Worm (Caenorhabditis elegans) whole organism, L3 larva: ENCODE data around the gene lron-4.

Source experiments
- R02D3.7 ChIP-seq: fragments of 150-350 bp; optimal IDR thresholded peaks from 2 replicates; lab custom pipeline; 2014; ENCODE audit warnings: missing biosample characterization, missing genetic modification characterization
- ZK546.5 ChIP-seq: sonication (generic microtip); optimal IDR thresholded peaks from 2 replicates; lab custom pipeline; 2017; ENCODE audit warnings: missing biosample characterization, missing genetic modification characterization
- aly-2 ChIP-seq: fragments of 150-350 bp; optimal IDR thresholded peaks from 2 replicates; lab custom pipeline; 2014; ENCODE audit warnings: missing biosample characterization, missing genetic modification characterization
- ama-1 ChIP-seq: fragments of 150-350 bp; optimal IDR thresholded peaks from 2 replicates; lab custom pipeline; 2018
- ceh-16 ChIP-seq: sonication (generic microtip); optimal IDR thresholded peaks from 2 replicates; lab custom pipeline; 2017; ENCODE audit warnings: missing biosample characterization, missing genetic modification characterization
- ceh-28 ChIP-seq: fragments of 150-350 bp; optimal IDR thresholded peaks from 2 replicates; lab custom pipeline; 2014; ENCODE audit warnings: missing biosample characterization, missing genetic modification reagents, missing genetic modification characterization
- ceh-82 ChIP-seq: fragments of 150-350 bp; optimal IDR thresholded peaks from 2 replicates; lab custom pipeline; 2014; ENCODE audit warnings: missing biosample characterization, missing genetic modification characterization
- ceh-9 ChIP-seq: sonication (generic microtip); optimal IDR thresholded peaks from 2 replicates; lab custom pipeline; 2018; ENCODE audit warnings: missing biosample characterization, missing genetic modification characterization
- egl-27 ChIP-seq: sonication (generic microtip); optimal IDR thresholded peaks from 4 replicates; lab custom pipeline; 2017; ENCODE audit warnings: missing biosample characterization, missing genetic modification reagents, missing genetic modification characterization
- egl-5 ChIP-seq: fragments of 150-350 bp; optimal IDR thresholded peaks from 2 replicates; lab custom pipeline; 2017; ENCODE audit warnings: missing biosample characterization, missing genetic modification reagents, missing genetic modification characterization, inconsistent platforms
- elt-1 ChIP-seq: fragments of 150-350 bp; optimal IDR thresholded peaks from 2 replicates; lab custom pipeline; 2014; ENCODE audit warnings: missing biosample characterization, missing genetic modification characterization
- elt-2 ChIP-seq: sonication (generic microtip); optimal IDR thresholded peaks from 2 replicates; lab custom pipeline; 2016; ENCODE audit warnings: missing genetic modification reagents, mild to moderate bottlenecking, missing genetic modification characterization, missing compliant biosample characterization
- elt-3 ChIP-seq, 3 experiments: fragments of 150-350 bp in 1 of 3; sonication (generic microtip) in 2 of 3; optimal IDR thresholded peaks; 2 replicates in 2 of 3; 4 replicates in 1 of 3; lab custom pipeline; 2014 to 2017; ENCODE audit warnings: missing biosample characterization in 3 of 3, missing genetic modification characterization in 3 of 3
- eor-1 ChIP-seq, 2 experiments: fragments of 150-350 bp; optimal IDR thresholded peaks; 2 replicates each; lab custom pipeline; 2014 to 2018; ENCODE audit warnings: missing biosample characterization in 2 of 2, missing genetic modification characterization in 2 of 2
- fkh-10 ChIP-seq: sonication (generic microtip); optimal IDR thresholded peaks from 2 replicates; lab custom pipeline; 2017; ENCODE audit warnings: missing biosample characterization, missing genetic modification reagents, missing genetic modification characterization
- fos-1 ChIP-seq: fragments of 150-350 bp; optimal IDR thresholded peaks from 2 replicates; lab custom pipeline; 2014; ENCODE audit warnings: missing biosample characterization, missing genetic modification characterization
- hmg-11 ChIP-seq: sonication (generic microtip); optimal IDR thresholded peaks from 2 replicates; lab custom pipeline; 2016; ENCODE audit warnings: missing genetic modification characterization, missing compliant biosample characterization
- jun-1 ChIP-seq: fragments of 150-350 bp; optimal IDR thresholded peaks from 2 replicates; lab custom pipeline; 2014; ENCODE audit warnings: missing biosample characterization, missing genetic modification reagents, missing genetic modification characterization
- lin-15B ChIP-seq: fragments of 150-350 bp; optimal IDR thresholded peaks from 2 replicates; lab custom pipeline; 2014; ENCODE audit warnings: missing biosample characterization, missing genetic modification characterization
- lin-39 ChIP-seq: fragments of 150-350 bp; optimal IDR thresholded peaks from 2 replicates; lab custom pipeline; 2018; ENCODE audit warnings: missing biosample characterization, missing genetic modification reagents, missing genetic modification characterization
- lsy-12 ChIP-seq: sonication (generic microtip); optimal IDR thresholded peaks from 2 replicates; lab custom pipeline; 2016; ENCODE audit warnings: mild to moderate bottlenecking, missing genetic modification characterization, missing compliant biosample characterization
- mdl-1 ChIP-seq: fragments of 150-350 bp; optimal IDR thresholded peaks from 2 replicates; lab custom pipeline; 2014; ENCODE audit warnings: missing biosample characterization, missing genetic modification characterization
- mml-1 ChIP-seq: fragments of 150-350 bp; sonication (generic microtip); optimal IDR thresholded peaks from 3 replicates; lab custom pipeline; 2014; ENCODE audit warnings: missing biosample characterization, missing genetic modification characterization
- nfya-1 ChIP-seq: sonication (generic microtip); optimal IDR thresholded peaks from 2 replicates; lab custom pipeline; 2017; ENCODE audit warnings: missing genetic modification characterization, mild to moderate bottlenecking, missing compliant biosample characterization, antibody characterized with exemption, moderate library complexity; ENCODE audit not compliant: insufficient read depth
- nhr-11 ChIP-seq: fragments of 150-350 bp; optimal IDR thresholded peaks from 2 replicates; lab custom pipeline; 2014; ENCODE audit warnings: missing biosample characterization, missing genetic modification characterization
- nhr-12 ChIP-seq: fragments of 150-350 bp; optimal IDR thresholded peaks from 2 replicates; lab custom pipeline; 2014; ENCODE audit warnings: missing biosample characterization, missing genetic modification characterization
- nhr-25 ChIP-seq: sonication (generic microtip); optimal IDR thresholded peaks from 2 replicates; lab custom pipeline; 2017; ENCODE audit warnings: missing biosample characterization, missing genetic modification characterization
- nhr-28 ChIP-seq: fragments of 150-350 bp; optimal IDR thresholded peaks from 2 replicates; lab custom pipeline; 2014; ENCODE audit warnings: missing biosample characterization, missing genetic modification characterization
- nhr-43 ChIP-seq: sonication (generic microtip); optimal IDR thresholded peaks from 2 replicates; lab custom pipeline; 2016; ENCODE audit warnings: mild to moderate bottlenecking, missing genetic modification characterization, missing compliant biosample characterization; ENCODE audit not compliant: poor library complexity, severe bottlenecking
- nhr-67 ChIP-seq: fragments of 150-350 bp; optimal IDR thresholded peaks from 2 replicates; lab custom pipeline; 2014; ENCODE audit warnings: missing biosample characterization, missing genetic modification characterization
- nhr-76 ChIP-seq: fragments of 150-350 bp; sonication (generic microtip); optimal IDR thresholded peaks from 5 replicates; lab custom pipeline; 2014; ENCODE audit warnings: missing biosample characterization, missing genetic modification characterization
- nhr-77 ChIP-seq: fragments of 150-350 bp; optimal IDR thresholded peaks from 2 replicates; lab custom pipeline; 2014; ENCODE audit warnings: missing biosample characterization, missing genetic modification characterization
- pha-4 ChIP-seq: fragments of 150-350 bp; optimal IDR thresholded peaks from 2 replicates; lab custom pipeline; 2014; ENCODE audit warnings: missing biosample characterization, missing genetic modification reagents, missing genetic modification characterization
- sea-2 ChIP-seq: fragments of 150-350 bp; sonication (generic microtip); optimal IDR thresholded peaks from 4 replicates; lab custom pipeline; 2014; ENCODE audit warnings: missing biosample characterization, missing genetic modification reagents, missing genetic modification characterization
- skn-1 ChIP-seq: fragments of 150-350 bp; optimal IDR thresholded peaks from 2 replicates; lab custom pipeline; 2014; ENCODE audit warnings: missing biosample characterization, missing genetic modification characterization
- snpc-4 ChIP-seq: fragments of 150-350 bp; optimal IDR thresholded peaks from 2 replicates; lab custom pipeline; 2014; ENCODE audit warnings: missing biosample characterization, missing genetic modification characterization
- tbx-2 ChIP-seq: sonication (generic microtip); optimal IDR thresholded peaks from 2 replicates; lab custom pipeline; 2016; ENCODE audit warnings: mild to moderate bottlenecking, missing genetic modification characterization, missing compliant biosample characterization
- unc-62 ChIP-seq: fragments of 150-350 bp; sonication (generic microtip); optimal IDR thresholded peaks from 4 replicates; lab custom pipeline; 2014; ENCODE audit warnings: missing biosample characterization, missing genetic modification reagents, missing genetic modification characterization
- zag-1 ChIP-seq: fragments of 150-350 bp; optimal IDR thresholded peaks from 2 replicates; lab custom pipeline; 2014; ENCODE audit warnings: missing biosample characterization, missing genetic modification characterization
- ztf-11 ChIP-seq: fragments of 150-350 bp; optimal IDR thresholded peaks from 2 replicates; lab custom pipeline; 2014; ENCODE audit warnings: missing biosample characterization, missing genetic modification characterization

lron-4 gene

DNA sequence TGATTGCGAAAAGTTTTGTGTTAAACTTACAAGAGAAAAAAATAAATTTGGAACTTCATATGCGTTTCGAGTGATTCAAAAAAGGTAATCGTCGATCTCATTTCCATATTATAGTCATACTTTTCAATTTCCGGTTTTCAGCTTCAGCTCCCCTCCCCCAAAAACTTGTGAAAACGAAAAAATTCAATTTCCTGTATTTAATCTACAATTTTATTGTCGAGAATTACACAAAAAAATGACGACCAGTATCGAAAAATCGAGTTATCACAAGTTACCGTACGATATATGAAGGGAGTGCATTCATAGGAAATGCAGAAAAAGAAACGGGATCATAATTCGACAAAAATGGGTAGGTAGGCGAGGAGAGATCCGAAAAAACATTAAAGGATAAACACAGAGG is at the start of gene lron-4:
lron-4 (minus strand) TSS at position 101 of the 400 bp plus-strand sequence.
- TF ChIP-seq hmg-11 (tag; lab: Kevin White, UChicago) (no peak), egl-27 (tag; lab: Kevin White, UChicago) (no peak), egl-5 (no peak), nfya-1 (tag; lab: Kevin White, UChicago) (no peak), nhr-11 (tag; lab: Kevin White, UChicago) (no peak), ama-1 (no peak), tbx-2 (no peak), ceh-82 (tag; lab: Kevin White, UChicago) (no peak), zag-1 (tag; lab: Kevin White, UChicago) (no peak), nhr-67 (no peak), lsy-12 (no peak), nhr-76 (tag; lab: Kevin White, UChicago) (no peak), eor-1 (tag; optimal IDR thresholded peaks at IDR 0.05; lab: Kevin White, UChicago) (no peak), pha-4 (tag; lab: Kevin White, UChicago) (no peak), sea-2 (no peak), R02D3.7 (tag; lab: Kevin White, UChicago) (no peak), lin-39 (tag; lab: Kevin White, UChicago) (no peak), fos-1 (tag; lab: Kevin White, UChicago) (no peak), lin-15B (tag; lab: Kevin White, UChicago) (no peak), ceh-9 (tag; lab: Kevin White, UChicago) (no peak)

- no peak for TF ChIP-seq lin-15B (tag; lab: Kevin White, UChicago)
- TF ChIP-seq elt-1 (tag; lab: Kevin White, UChicago) = no peak
- no peak for TF ChIP-seq nhr-25 (tag; lab: Kevin White, UChicago)
- TF ChIP-seq pha-4 (tag; lab: Kevin White, UChicago) = no peak
- TF ChIP-seq tbx-2 = no peak
- TF ChIP-seq sea-2 = no peak
- TF ChIP-seq mdl-1 (tag; lab: Kevin White, UChicago) = no peak
- no peak for TF ChIP-seq lin-39 (tag; lab: Kevin White, UChicago)
- TF ChIP-seq elt-3 (tag; optimal IDR thresholded peaks at IDR 0.05; lab: Kevin White, UChicago) = no peak
- no peak for TF ChIP-seq ceh-82 (tag; lab: Kevin White, UChicago)
- no peak for TF ChIP-seq jun-1 (tag; lab: Kevin White, UChicago)
- no peak for TF ChIP-seq fkh-10
- TF ChIP-seq ceh-9 (tag; lab: Kevin White, UChicago) = no peak
- TF ChIP-seq ztf-11 = no peak
- no peak for TF ChIP-seq nhr-76 (tag; lab: Kevin White, UChicago)
- TF ChIP-seq R02D3.7 (tag; lab: Kevin White, UChicago) = no peak
These were observed 49.0 kb upstream of the lron-4 start for ce11 chrII:8160916-8161315.

DNA sequence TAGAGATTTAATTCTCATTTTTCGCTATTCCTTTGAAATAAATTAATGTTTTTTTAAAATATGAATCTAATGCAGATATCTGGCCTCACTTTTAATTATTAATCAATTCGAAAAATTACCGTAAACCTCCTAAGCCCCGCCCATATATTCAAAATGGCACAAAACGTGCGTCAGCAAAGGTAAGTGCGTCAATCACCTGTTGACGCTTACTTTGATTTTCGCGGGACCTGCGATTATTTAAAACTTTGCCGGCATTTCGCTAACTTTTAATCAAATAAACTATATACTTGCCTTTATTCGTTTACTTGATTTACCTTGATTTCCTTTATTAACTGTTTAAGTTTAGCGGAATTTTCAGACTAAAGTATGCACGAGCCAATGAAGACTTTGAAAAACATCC is 46.0 kb upstream of the lron-4 start, which contains the start of gene pch-2:
pch-2 (plus strand) TSS at position 359 of the 400 bp plus-strand sequence.
- TF ChIP-seq aly-2 (no peak), skn-1 (tag; lab: Kevin White, UChicago) (no peak), snpc-4 (tag; lab: Kevin White, UChicago) (peak; percentile 53), ama-1 (no peak), jun-1 (tag; lab: Kevin White, UChicago) (no peak), fos-1 (tag; lab: Kevin White, UChicago) (no peak), eor-1 (tag; optimal IDR thresholded peaks at IDR 0.05; lab: Kevin White, UChicago) (no peak), unc-62 (GFP tag; lab: Kevin White, UChicago) (no peak), lsy-12 (no peak), ceh-82 (tag; lab: Kevin White, UChicago) (no peak), nfya-1 (tag; lab: Kevin White, UChicago) (peak; percentile 71), pha-4 (tag; lab: Kevin White, UChicago) (peak; percentile 59), nhr-43 (tag; lab: Kevin White, UChicago) (peak; percentile 33), nhr-12 (tag; lab: Kevin White, UChicago) (no peak), lin-39 (tag; lab: Kevin White, UChicago) (peak; percentile 13), ceh-28 (tag; lab: Kevin White, UChicago) (no peak), ztf-11 (no peak), nhr-25 (tag; lab: Kevin White, UChicago) (peak; percentile 53), mml-1 (tag; lab: Kevin White, UChicago) (no peak), nhr-77 (tag; lab: Kevin White, UChicago) (no peak), lin-15B (tag; lab: Kevin White, UChicago) (peak; percentile 70), ZK546.5 (tag; lab: Kevin White, UChicago) (no peak), nhr-11 (tag; lab: Kevin White, UChicago) (no peak), sea-2 (no peak), fkh-10 (no peak), elt-2 (tag; lab: Kevin White, UChicago) (peak; percentile 11), ceh-16 (tag; lab: Kevin White, UChicago) (no peak), nhr-28 (tag; lab: Kevin White, UChicago) (no peak)
